Fruit fly (Drosophila melanogaster) whole organism, wandering third instar larva: Measurements from ENCODE around the gene shv.

ENCODE experiments used
- CrebA ChIP-seq: fragments of 200-800 bp; sonication (Bioruptor generic); optimal IDR thresholded peaks from 2 replicates; lab custom pipeline; 2016; ENCODE audit warnings: missing biosample characterization, mild to moderate bottlenecking, missing genetic modification characterization, borderline replicate concordance
- GATAd ChIP-seq: sonication (Bioruptor generic); optimal IDR thresholded peaks from 2 replicates; lab custom pipeline; 2016; ENCODE audit warnings: missing biosample characterization, missing genetic modification characterization
- HLH106 ChIP-seq: fragments of 200-800 bp; optimal IDR thresholded peaks from 3 replicates; lab custom pipeline; 2019; ENCODE audit warnings: missing biosample characterization, mild to moderate bottlenecking, missing genetic modification characterization, moderate library complexity
- Hr78 ChIP-seq: fragments of >200 bp; optimal IDR thresholded peaks from 2 replicates; lab custom pipeline; 2017; ENCODE audit warnings: missing biosample characterization, missing genetic modification characterization
- Mio ChIP-seq: sonication (Bioruptor generic); optimal IDR thresholded peaks from 2 replicates; lab custom pipeline; 2016; ENCODE audit warnings: missing biosample characterization, missing genetic modification characterization
- Myc ChIP-seq: fragments of >200 bp; optimal IDR thresholded peaks from 2 replicates; lab custom pipeline; 2017
- OdsH ChIP-seq: fragments of 200-800 bp; sonication (Bioruptor generic); optimal IDR thresholded peaks from 2 replicates; lab custom pipeline; 2016; ENCODE audit warnings: missing biosample characterization, mild to moderate bottlenecking, missing genetic modification characterization
- br ChIP-seq: fragments of 200-800 bp; sonication (Bioruptor generic); optimal IDR thresholded peaks from 2 replicates; lab custom pipeline; 2016; ENCODE audit warnings: missing biosample characterization, missing genetic modification characterization
- dl ChIP-seq, 2 experiments: fragments of 175-275, 200-275 bp in 1 of 2; fragments of 200-275 bp in 1 of 2; sonication (Bioruptor generic); optimal IDR thresholded peaks; lab custom pipeline; 2018; ENCODE audit warnings: mild to moderate bottlenecking in 2 of 2, missing biosample characterization in 2 of 2, missing genetic modification characterization in 2 of 2, moderate library complexity in 2 of 2; ENCODE audit not compliant: partially characterized antibody in 2 of 2, insufficient read depth in 1 of 2
- fru ChIP-seq: fragments of 200-800 bp; sonication (Bioruptor generic); optimal IDR thresholded peaks from 3 replicates; lab custom pipeline; 2016; ENCODE audit warnings: missing biosample characterization, mild to moderate bottlenecking, missing genetic modification characterization
- psq ChIP-seq: fragments of 200-800 bp; sonication (Bioruptor generic); optimal IDR thresholded peaks from 3 replicates; lab custom pipeline; 2017; ENCODE audit warnings: missing biosample characterization, mild to moderate bottlenecking, missing genetic modification characterization, moderate library complexity
- sv ChIP-seq: fragments of 200-800 bp; sonication (Bioruptor generic); optimal IDR thresholded peaks from 3 replicates; lab custom pipeline; 2016; ENCODE audit warnings: missing biosample characterization, missing genetic modification characterization

dm6 chr2L:478173-478572 lies 25.3 kb downstream of the shv start:
- no peak for TF ChIP-seq Myc
- TF ChIP-seq br (GFP tag; lab: Kevin White, UChicago) = no peak
- TF ChIP-seq psq (GFP tag; lab: Kevin White, UChicago) = no peak
- no peak for TF ChIP-seq GATAd (GFP tag; lab: Kevin White, UChicago)
- no peak for TF ChIP-seq Hr78 (GFP tag; lab: Kevin White, UChicago)
- no peak for TF ChIP-seq Mio (GFP tag; lab: Kevin White, UChicago)
- no peak for TF ChIP-seq sv (GFP tag; lab: Kevin White, UChicago)
- TF ChIP-seq fru (GFP tag; lab: Kevin White, UChicago) = no peak
- no peak for TF ChIP-seq CrebA (GFP tag; lab: Kevin White, UChicago)
- no peak for TF ChIP-seq OdsH
- no peak for TF ChIP-seq HLH106
- TF ChIP-seq dl (GFP tag; optimal IDR thresholded peaks at IDR 0.05; lab: Kevin White, UChicago; ENCODE audit: insufficient read depth in 1 of 2, partially characterized antibody in 2 of 2) = no peak
